Worm (Caenorhabditis elegans) whole organism, L4 larva: Measurements from ENCODE around the gene Y46D2A.2.

Experiments
- F10B5.3 ChIP-seq: sonication (generic microtip); optimal IDR thresholded peaks from 2 replicates; lab custom pipeline; 2016; ENCODE audit warnings: mild to moderate bottlenecking, missing genetic modification characterization, missing compliant biosample characterization
- F37D6.2 ChIP-seq: sonication (generic microtip); optimal IDR thresholded peaks from 2 replicates; lab custom pipeline; 2016; ENCODE audit warnings: mild to moderate bottlenecking, missing genetic modification characterization, missing compliant biosample characterization
- R02D3.7 ChIP-seq: fragments of 150-350 bp; sonication (generic microtip); optimal IDR thresholded peaks from 3 replicates; lab custom pipeline; 2014; ENCODE audit warnings: missing biosample characterization, missing genetic modification characterization
- T20F7.1 ChIP-seq: fragments of 200-800 bp; sonication (Bioruptor generic); optimal IDR thresholded peaks from 2 replicates; lab custom pipeline; 2018; ENCODE audit warnings: mild to moderate bottlenecking, missing genetic modification characterization, missing compliant biosample characterization
- T26A8.4 ChIP-seq: fragments of 200-800 bp; sonication (Bioruptor generic); IDR thresholded peaks from 2 replicates; pipeline ENCODE4 v1.3.6; 2022; ENCODE audit warnings: missing genetic modification characterization, missing compliant biosample characterization
- Y5F2A.4 ChIP-seq: fragments of 200-800 bp; sonication (Bioruptor generic); optimal IDR thresholded peaks from 2 replicates; lab custom pipeline; 2018; ENCODE audit warnings: mild to moderate bottlenecking, missing genetic modification characterization, missing compliant biosample characterization
- ZK546.5 ChIP-seq, 2 experiments: sonication (generic microtip); optimal IDR thresholded peaks; 2 replicates each; lab custom pipeline; 2017; ENCODE audit warnings: missing biosample characterization in 2 of 2, missing genetic modification characterization in 2 of 2
- arid-1 ChIP-seq: fragments of 200-800 bp; sonication (Bioruptor generic); conservative IDR thresholded peaks from 2 replicates; pipeline ENCODE4 v1.3.6; 2022; ENCODE audit warnings: missing genetic modification reagents, missing genetic modification characterization, missing compliant biosample characterization
- ceh-44 ChIP-seq: fragments of 200-800 bp; sonication (Bioruptor generic); IDR thresholded peaks from 2 replicates; pipeline ENCODE4 v1.3.6; 2022; ENCODE audit warnings: missing genetic modification reagents, missing genetic modification characterization, missing compliant biosample characterization
- ceh-62 ChIP-seq: sonication (generic microtip); optimal IDR thresholded peaks from 2 replicates; lab custom pipeline; 2017; ENCODE audit warnings: missing biosample characterization, missing genetic modification characterization
- ceh-82 ChIP-seq: sonication (generic microtip); optimal IDR thresholded peaks from 2 replicates; lab custom pipeline; 2017; ENCODE audit warnings: missing biosample characterization, missing genetic modification characterization
- cey-2 ChIP-seq: sonication (generic microtip); optimal IDR thresholded peaks from 3 replicates; lab custom pipeline; 2017; ENCODE audit warnings: missing genetic modification characterization, mild to moderate bottlenecking, missing compliant biosample characterization, antibody characterized with exemption, borderline replicate concordance; ENCODE audit not compliant: insufficient read depth
- daf-16 ChIP-seq, 3 experiments: sonication (generic microtip); optimal IDR thresholded peaks; 2 replicates each; lab custom pipeline; 2016 to 2017; ENCODE audit warnings: missing genetic modification characterization in 3 of 3, missing genetic modification reagents in 3 of 3, mild to moderate bottlenecking in 2 of 3, missing compliant biosample characterization in 2 of 3, missing biosample characterization in 1 of 3, moderate library complexity in 1 of 3
- daf-19 ChIP-seq: fragments of 200-800 bp; sonication (Bioruptor generic); conservative IDR thresholded peaks from 2 replicates; pipeline ENCODE4 v1.3.6; 2022; ENCODE audit warnings: missing genetic modification characterization, missing compliant biosample characterization
- dmd-6 ChIP-seq: fragments of 200-800 bp; sonication (Bioruptor generic); IDR thresholded peaks from 2 replicates; pipeline ENCODE4 v1.3.6; 2022; ENCODE audit warnings: missing genetic modification reagents, missing genetic modification characterization, missing compliant biosample characterization
- dmd-8 ChIP-seq: fragments of 200-800 bp; sonication (Bioruptor generic); IDR thresholded peaks from 2 replicates; pipeline ENCODE4 v1.3.6; 2022; ENCODE audit warnings: missing genetic modification characterization, missing compliant biosample characterization
- dmd-9 ChIP-seq: fragments of 200-800 bp; sonication (Bioruptor generic); IDR thresholded peaks from 2 replicates; pipeline ENCODE4 v1.3.6; 2022; ENCODE audit warnings: missing genetic modification reagents, missing genetic modification characterization, missing compliant biosample characterization
- duxl-1 ChIP-seq: sonication (generic microtip); optimal IDR thresholded peaks from 2 replicates; lab custom pipeline; 2016; ENCODE audit warnings: mild to moderate bottlenecking, missing genetic modification characterization, moderate library complexity, missing compliant biosample characterization; ENCODE audit not compliant: poor library complexity
- dve-1 ChIP-seq: sonication (generic microtip); optimal IDR thresholded peaks from 2 replicates; lab custom pipeline; 2017; ENCODE audit warnings: antibody characterized with exemption, mild to moderate bottlenecking, missing genetic modification characterization, missing compliant biosample characterization; ENCODE audit not compliant: insufficient read depth
- egl-27 ChIP-seq: sonication (generic microtip); optimal IDR thresholded peaks from 3 replicates; lab custom pipeline; 2017; ENCODE audit warnings: missing biosample characterization, missing genetic modification reagents, missing genetic modification characterization
- gei-8 ChIP-seq: fragments of 200-800 bp; sonication (Bioruptor generic); optimal IDR thresholded peaks from 2 replicates; lab custom pipeline; 2018; ENCODE audit warnings: mild to moderate bottlenecking, missing genetic modification characterization, missing compliant biosample characterization
- hlh-11 ChIP-seq: fragments of 200-800 bp; sonication (Bioruptor generic); optimal IDR thresholded peaks from 2 replicates; lab custom pipeline; 2018; ENCODE audit warnings: mild to moderate bottlenecking, missing genetic modification characterization, missing compliant biosample characterization
- hmg-1.1 ChIP-seq: fragments of 200-800 bp; sonication (Bioruptor generic); IDR thresholded peaks from 2 replicates; pipeline ENCODE4 v1.3.6; 2022; ENCODE audit warnings: missing genetic modification reagents, missing genetic modification characterization, missing compliant biosample characterization
- lin-38 ChIP-seq: fragments of 200-800 bp; sonication (Bioruptor generic); IDR thresholded peaks from 2 replicates; pipeline ENCODE4 v1.3.6; 2022; ENCODE audit warnings: missing genetic modification reagents, missing genetic modification characterization, missing compliant biosample characterization
- lsy-2 ChIP-seq, 2 experiments: fragments of 150-350 bp in 1 of 2; sonication (generic microtip) in 1 of 2; optimal IDR thresholded peaks; 2 replicates each; lab custom pipeline; 2014 to 2017; ENCODE audit warnings: missing biosample characterization in 2 of 2, missing genetic modification characterization in 2 of 2
- mep-1 ChIP-seq: fragments of 150-350 bp; sonication (generic microtip); optimal IDR thresholded peaks from 3 replicates; lab custom pipeline; 2014; ENCODE audit warnings: missing biosample characterization, missing genetic modification characterization
- mes-2 ChIP-seq: sonication (generic microtip); optimal IDR thresholded peaks from 2 replicates; lab custom pipeline; 2016; ENCODE audit warnings: missing genotype, mild to moderate bottlenecking, missing genetic modification characterization, missing compliant biosample characterization; ENCODE audit not compliant: poor library complexity, severe bottlenecking
- mxl-3 ChIP-seq: fragments of 200-800 bp; sonication (Bioruptor generic); optimal IDR thresholded peaks from 2 replicates; lab custom pipeline; 2018; ENCODE audit warnings: mild to moderate bottlenecking, missing genetic modification characterization, missing compliant biosample characterization
- nhr-10 ChIP-seq: fragments of 150-350 bp; optimal IDR thresholded peaks from 2 replicates; lab custom pipeline; 2014; ENCODE audit warnings: missing biosample characterization, missing genetic modification characterization
- nhr-11 ChIP-seq: fragments of 150-350 bp; optimal IDR thresholded peaks from 2 replicates; lab custom pipeline; 2014; ENCODE audit warnings: missing biosample characterization, missing genetic modification characterization
- nhr-237 ChIP-seq: sonication (generic microtip); optimal IDR thresholded peaks from 2 replicates; lab custom pipeline; 2017; ENCODE audit warnings: missing biosample characterization, missing genetic modification characterization
- nhr-25 ChIP-seq: sonication (generic microtip); optimal IDR thresholded peaks from 2 replicates; lab custom pipeline; 2017; ENCODE audit warnings: missing genetic modification characterization, mild to moderate bottlenecking, missing compliant biosample characterization, antibody characterized with exemption, moderate library complexity, borderline replicate concordance; ENCODE audit not compliant: insufficient read depth
- nhr-28 ChIP-seq: fragments of 150-350 bp; optimal IDR thresholded peaks from 2 replicates; lab custom pipeline; 2014; ENCODE audit warnings: missing biosample characterization, missing genetic modification characterization
- php-3 ChIP-seq: fragments of 200-800 bp; sonication (Bioruptor generic); IDR thresholded peaks from 2 replicates; pipeline ENCODE4 v1.3.6; 2022; ENCODE audit warnings: missing genetic modification reagents, missing genetic modification characterization, missing compliant biosample characterization
- pqm-1 ChIP-seq: sonication (generic microtip); optimal IDR thresholded peaks from 2 replicates; lab custom pipeline; 2017; ENCODE audit warnings: missing biosample characterization, missing genetic modification characterization
- sdz-12 ChIP-seq: fragments of 200-800 bp; sonication (Bioruptor generic); optimal IDR thresholded peaks from 2 replicates; lab custom pipeline; 2018; ENCODE audit warnings: mild to moderate bottlenecking, missing genetic modification characterization, missing compliant biosample characterization
- set-16 ChIP-seq: fragments of 200-800 bp; sonication (Bioruptor generic); IDR thresholded peaks from 2 replicates; pipeline ENCODE4 v1.3.6; 2022; ENCODE audit warnings: missing genetic modification reagents, missing genetic modification characterization, missing compliant biosample characterization
- spr-1 ChIP-seq: sonication (generic microtip); optimal IDR thresholded peaks from 2 replicates; lab custom pipeline; 2016; ENCODE audit warnings: mild to moderate bottlenecking, missing genetic modification characterization, missing compliant biosample characterization
- unc-130 ChIP-seq: sonication (generic microtip); optimal IDR thresholded peaks from 2 replicates; lab custom pipeline; 2016; ENCODE audit warnings: missing genetic modification reagents, missing genetic modification characterization, missing compliant biosample characterization
- zag-1 ChIP-seq: fragments of 150-350 bp; optimal IDR thresholded peaks from 2 replicates; lab custom pipeline; 2014; ENCODE audit warnings: missing biosample characterization, missing genetic modification characterization
- zfp-2 ChIP-seq: sonication (generic microtip); optimal IDR thresholded peaks from 2 replicates; lab custom pipeline; 2016; ENCODE audit warnings: mild to moderate bottlenecking, missing genetic modification characterization, missing compliant biosample characterization
- zip-11 ChIP-seq: fragments of 200-800 bp; sonication (Bioruptor generic); IDR thresholded peaks from 2 replicates; pipeline ENCODE4 v1.3.6; 2022; ENCODE audit warnings: missing genetic modification characterization, missing compliant biosample characterization
- zip-2 ChIP-seq: fragments of 150-350 bp; optimal IDR thresholded peaks from 2 replicates; lab custom pipeline; 2014; ENCODE audit warnings: missing biosample characterization, missing genetic modification characterization
- ztf-7 ChIP-seq: fragments of 150-350 bp; optimal IDR thresholded peaks from 2 replicates; lab custom pipeline; 2014; ENCODE audit warnings: missing biosample characterization, missing genetic modification characterization

Gene Y46D2A.2

DNA sequence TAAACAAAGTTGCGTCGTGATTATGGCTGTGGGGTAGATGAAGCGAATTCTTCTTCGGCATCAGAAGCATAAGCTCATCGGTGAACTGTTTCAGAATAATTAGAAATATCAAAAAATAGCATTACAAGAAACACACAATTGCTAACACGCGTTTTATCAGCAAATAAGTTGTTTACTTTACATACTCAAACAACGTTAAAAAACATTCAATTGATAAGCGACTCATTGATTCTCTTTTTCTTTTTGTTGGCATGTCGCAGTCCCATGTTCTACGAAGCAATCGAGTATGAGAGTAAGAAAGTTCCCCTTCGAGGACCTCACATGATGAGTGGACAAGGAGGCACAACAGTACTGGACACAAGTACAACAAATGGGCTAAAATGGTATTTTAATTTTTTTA is 26.4 kb downstream of the Y46D2A.2 start, which contains the start of gene btb-16 (continued):
- no peak for TF ChIP-seq egl-27 (tag; lab: Kevin White, UChicago)
- TF ChIP-seq daf-19 (GFP tag; lab: Robert Waterston, UW), result no peak
- TF ChIP-seq zip-11 (GFP tag; lab: Robert Waterston, UW), result no peak
- TF ChIP-seq unc-130 (GFP tag; lab: Kevin White, UChicago), result no peak
- no peak for TF ChIP-seq ceh-82 (tag; lab: Kevin White, UChicago)
- TF ChIP-seq mxl-3, result no peak
- no peak for TF ChIP-seq nhr-11
- TF ChIP-seq T26A8.4 (GFP tag; lab: Robert Waterston, UW), result no peak
- TF ChIP-seq pqm-1 (tag; lab: Kevin White, UChicago), result peak; percentile 1
- TF ChIP-seq ZK546.5 (tag; optimal IDR thresholded peaks at IDR 0.05; lab: Kevin White, UChicago), result no peak
- TF ChIP-seq hmg-1.1 (GFP tag; lab: Robert Waterston, UW), result no peak
- no peak for TF ChIP-seq set-16
- TF ChIP-seq sdz-12 (GFP tag; lab: Kevin White, UChicago), result no peak
- TF ChIP-seq T20F7.1 (GFP tag; lab: Kevin White, UChicago), result no peak
- TF ChIP-seq, all 104 proteins: peak for 7

DNA sequence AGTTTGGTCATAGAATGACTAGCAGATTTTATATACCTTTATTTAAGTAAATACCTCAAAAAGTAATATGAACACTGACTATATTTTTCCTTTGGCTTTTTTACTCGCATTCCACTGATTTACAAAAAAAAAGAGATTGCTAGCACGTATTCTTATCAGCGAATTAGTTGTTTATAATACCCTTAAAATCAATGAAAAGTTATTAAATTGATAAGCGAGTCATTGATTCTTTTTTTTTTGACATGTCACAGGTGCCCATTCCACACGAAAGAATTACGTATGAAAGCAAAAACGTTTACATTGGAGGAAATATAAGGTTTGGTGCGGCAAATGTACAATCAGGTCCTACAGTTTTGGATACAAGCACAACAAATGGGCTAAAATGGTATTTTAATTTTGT is 27.9 kb downstream of the Y46D2A.2 start, which contains the start of gene btb-17:
TSS of gene btb-17 (plus strand) at position 213 of the 400 bp plus-strand sequence.
- no peak for TF ChIP-seq zip-11 (GFP tag; lab: Robert Waterston, UW)
- no peak for TF ChIP-seq lin-38 (GFP tag; lab: Robert Waterston, UW)
- no peak for TF ChIP-seq Y5F2A.4 (GFP tag; lab: Kevin White, UChicago)
- TF ChIP-seq zag-1 (tag; lab: Kevin White, UChicago), result no peak
- no peak for TF ChIP-seq nhr-237
- TF ChIP-seq nhr-25 (tag; lab: Kevin White, UChicago), result no peak
- no peak for TF ChIP-seq spr-1 (tag; lab: Kevin White, UChicago)
- no peak for TF ChIP-seq gei-8 (GFP tag; lab: Kevin White, UChicago)
- no peak for TF ChIP-seq zfp-2
- no peak for TF ChIP-seq F10B5.3 (tag; lab: Kevin White, UChicago)
- no peak for TF ChIP-seq F37D6.2 (tag; lab: Kevin White, UChicago)
- no peak for TF ChIP-seq ceh-44
- TF ChIP-seq pqm-1 (tag; lab: Kevin White, UChicago), result peak; percentile 54
- TF ChIP-seq mep-1 (tag; lab: Kevin White, UChicago), result no peak
- TF ChIP-seq ztf-7, result no peak
- TF ChIP-seq mes-2 (tag; lab: Kevin White, UChicago), result no peak
- no peak for TF ChIP-seq cey-2 (tag; lab: Kevin White, UChicago)
- no peak for TF ChIP-seq ceh-62 (tag; lab: Kevin White, UChicago)
- no peak for TF ChIP-seq arid-1
- TF ChIP-seq mxl-3, result no peak
- no peak for TF ChIP-seq zip-2
- no peak for TF ChIP-seq dve-1 (tag; lab: Kevin White, UChicago)
- peak; percentile 24 for TF ChIP-seq hlh-11 (tag; lab: Kevin White, UChicago)
- no peak for TF ChIP-seq duxl-1 (tag; lab: Kevin White, UChicago)
- TF ChIP-seq nhr-28 (tag; lab: Kevin White, UChicago), result peak; percentile 52
- no peak for TF ChIP-seq daf-16 (GFP tag; optimal IDR thresholded peaks at IDR 0.05; lab: Kevin White, UChicago)
- TF ChIP-seq daf-16 (tag; optimal IDR thresholded peaks at IDR 0.05; lab: Kevin White, UChicago), result peak; percentile 92
- no peak for TF ChIP-seq R02D3.7 (tag; lab: Kevin White, UChicago)
- TF ChIP-seq php-3 (GFP tag; lab: Robert Waterston, UW), result 0 out of 2 replicates have a peak, but pooled peaks have one; percentile 59
- no peak for TF ChIP-seq dmd-9 (GFP tag; lab: Robert Waterston, UW)
- no peak for TF ChIP-seq lsy-2 (tag; optimal IDR thresholded peaks at IDR 0.05; lab: Kevin White, UChicago)
- TF ChIP-seq dmd-8, result no peak
- TF ChIP-seq dmd-6 (GFP tag; lab: Robert Waterston, UW), result peak; percentile 62
- no peak for TF ChIP-seq sdz-12 (GFP tag; lab: Kevin White, UChicago)
- TF ChIP-seq nhr-10 (tag; lab: Kevin White, UChicago), result no peak
- no peak for TF ChIP-seq nhr-11
